Worm (Caenorhabditis elegans) whole organism, L4/young adult: ENCODE data around the gene idpc-2.

Experiments used
- W03F9.2 ChIP-seq: fragments of 150-350 bp; optimal IDR thresholded peaks from 2 replicates; lab custom pipeline; 2014; ENCODE audit warnings: missing biosample characterization, missing genetic modification characterization
- dao-5 ChIP-seq: sonication (generic microtip); optimal IDR thresholded peaks from 2 replicates; lab custom pipeline; 2016; ENCODE audit warnings: missing genotype, missing genetic modification characterization, moderate library complexity, missing compliant biosample characterization
- him-1 ChIP-seq: sonication (generic microtip); optimal IDR thresholded peaks from 2 replicates; lab custom pipeline; 2016; ENCODE audit warnings: missing genotype, missing genetic modification reagents, missing genetic modification characterization, missing compliant biosample characterization

The idpc-2 gene

ce11 chrV:8626406-8626805 is 5.3 kb upstream of the idpc-2 start:
- TF ChIP-seq W03F9.2 (tag; lab: Kevin White, UChicago) (no peak), him-1 (tag; lab: Kevin White, UChicago) (no peak), dao-5 (no peak)

ce11 chrV:8623754-8624153 is 2.6 kb upstream of the idpc-2 start, which contains the start of gene F41E6.17:
Gene F41E6.17, plus strand, starts transcription at chrV:8624101.
- TF ChIP-seq W03F9.2 (tag; lab: Kevin White, UChicago), result no peak
- no peak for TF ChIP-seq dao-5
- TF ChIP-seq him-1 (tag; lab: Kevin White, UChicago), result no peak

DNA sequence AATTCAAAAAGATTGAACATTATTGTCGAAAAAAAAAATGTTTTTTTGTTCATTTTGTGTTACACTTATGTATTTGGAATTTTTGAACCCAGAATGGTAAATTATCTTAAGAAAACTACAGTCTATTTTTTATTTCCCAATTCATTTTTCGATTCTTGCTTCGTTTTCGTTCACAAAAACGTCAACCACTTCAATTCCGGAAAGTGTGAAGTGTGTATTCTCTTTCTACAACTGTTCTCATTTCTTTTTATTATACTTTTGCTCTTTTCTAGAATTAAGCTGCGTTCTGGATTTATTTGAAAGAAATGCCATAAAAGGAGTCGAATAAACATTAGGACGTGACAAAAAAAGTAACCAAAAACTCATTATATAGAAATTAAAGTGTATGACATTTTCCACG is 1.2 kb upstream of the idpc-2 start, which contains the start of gene F41E6.1:
Gene F41E6.1, plus strand, starts transcription at position 301 of the 400 bp plus-strand sequence.
- TF ChIP-seq him-1 (tag; lab: Kevin White, UChicago), result no peak
- TF ChIP-seq W03F9.2 (tag; lab: Kevin White, UChicago), result no peak

DNA sequence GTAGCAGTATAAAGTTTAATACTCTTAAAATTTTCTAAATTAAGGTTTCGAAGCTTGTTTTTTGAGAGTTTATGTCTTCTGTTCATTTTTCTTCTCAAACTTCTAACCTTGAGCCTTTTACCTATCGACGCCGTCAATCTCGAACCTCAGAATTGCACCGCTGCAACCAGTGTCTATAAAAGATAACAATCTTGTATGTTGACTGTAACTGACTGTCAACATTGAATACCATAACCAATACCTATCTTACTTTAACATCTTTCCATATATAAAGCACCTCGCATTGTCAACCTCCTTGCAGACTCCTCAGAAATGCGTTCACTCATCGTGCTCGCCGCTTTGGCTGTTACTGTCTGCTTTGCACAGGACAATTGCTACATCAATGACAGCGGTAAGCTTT is 2.4 kb downstream of the idpc-2 start, which contains the start of gene grd-5:
Gene grd-5, plus strand, starts transcription at position 295 of the 400 bp plus-strand sequence.
- no peak for TF ChIP-seq W03F9.2 (tag; lab: Kevin White, UChicago)
- TF ChIP-seq him-1 (tag; lab: Kevin White, UChicago), result no peak
- TF ChIP-seq dao-5, result no peak

DNA sequence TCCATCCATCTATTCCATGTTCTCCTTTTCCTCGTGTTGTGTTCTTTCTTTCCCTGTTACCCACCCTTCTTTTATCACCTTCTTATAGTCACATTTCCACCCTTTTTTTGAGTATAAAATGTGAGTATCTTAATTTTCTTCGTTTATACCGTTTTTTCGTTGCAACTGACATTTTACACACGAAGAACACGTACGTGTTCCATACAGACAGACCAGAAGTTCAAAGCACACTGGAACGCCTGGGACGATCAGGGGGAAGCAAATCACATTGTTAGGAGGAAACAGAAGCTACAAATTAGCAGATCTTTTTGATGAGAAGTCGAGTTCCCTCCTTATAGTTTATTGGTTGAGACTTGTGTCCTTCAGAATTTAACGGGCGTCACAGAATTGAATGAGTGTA is 5.4 kb downstream of the idpc-2 start:
- TF ChIP-seq dao-5 (no peak), W03F9.2 (tag; lab: Kevin White, UChicago) (no peak), him-1 (tag; lab: Kevin White, UChicago) (no peak)

ce11 chrV:8610633-8611404 is 10.3 kb downstream of the idpc-2 start, which contains the start of gene fip-4:
Gene fip-4, minus strand, starts transcription at chrV:8611268.
- TF ChIP-seq W03F9.2 (tag; lab: Kevin White, UChicago) (no peak), dao-5 (no peak), him-1 (tag; lab: Kevin White, UChicago) (no peak)

DNA sequence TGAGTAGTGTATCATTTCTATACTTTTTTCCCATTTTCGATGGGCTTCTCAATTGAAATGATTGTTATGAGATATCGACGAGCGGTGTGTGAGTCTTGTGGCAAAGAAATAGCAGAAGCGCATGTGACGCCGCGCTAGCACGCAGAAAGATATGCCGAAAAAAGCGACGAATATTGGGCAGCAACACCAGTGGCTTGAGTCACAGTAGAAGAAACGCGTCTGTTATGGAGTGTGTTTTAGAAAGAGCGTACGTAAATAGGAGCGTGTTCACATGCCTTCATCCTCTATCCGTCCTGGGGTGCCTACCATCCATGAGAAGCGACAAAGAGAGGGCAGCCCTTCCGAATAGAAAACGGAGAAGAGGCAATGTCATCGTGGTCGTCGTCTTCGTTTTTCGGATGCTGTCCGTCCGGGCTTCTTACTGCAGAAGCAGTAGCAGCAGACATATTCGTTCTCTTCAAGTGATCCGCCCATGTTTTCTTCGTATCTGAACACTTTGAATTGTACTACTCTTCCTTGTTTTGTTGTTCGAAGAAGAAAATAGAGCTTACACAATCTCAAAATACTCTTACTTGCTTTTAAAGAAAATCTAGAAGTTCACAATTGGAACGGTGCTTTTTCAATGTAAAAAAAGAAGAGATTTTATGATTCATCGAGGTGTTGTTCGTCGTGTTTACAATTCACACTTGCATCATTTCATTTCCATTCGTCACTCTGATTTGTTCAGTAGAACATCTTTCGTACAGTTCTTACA is 11.2 kb downstream of the idpc-2 start:
- no peak for TF ChIP-seq him-1 (tag; lab: Kevin White, UChicago)

DNA sequence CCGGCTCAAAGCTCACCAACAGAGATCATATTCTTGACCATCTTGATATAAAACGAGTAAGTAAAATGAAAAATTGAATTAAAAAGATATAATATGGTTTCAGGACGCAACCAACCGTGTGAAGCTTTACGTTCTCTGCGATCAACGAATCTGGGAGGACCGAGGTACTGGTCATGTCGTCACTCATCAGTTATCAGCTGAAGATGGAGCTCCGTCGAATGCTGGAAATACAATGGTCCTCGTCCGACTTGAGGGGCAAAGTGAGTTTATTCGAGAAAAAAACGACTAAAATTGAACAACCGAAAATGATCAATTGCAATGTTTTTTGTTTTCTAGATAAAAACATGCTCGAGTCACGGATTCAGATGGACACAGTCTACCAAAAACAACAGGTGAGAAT is 12.6 kb downstream of the idpc-2 start:
- no peak for TF ChIP-seq dao-5

DNA sequence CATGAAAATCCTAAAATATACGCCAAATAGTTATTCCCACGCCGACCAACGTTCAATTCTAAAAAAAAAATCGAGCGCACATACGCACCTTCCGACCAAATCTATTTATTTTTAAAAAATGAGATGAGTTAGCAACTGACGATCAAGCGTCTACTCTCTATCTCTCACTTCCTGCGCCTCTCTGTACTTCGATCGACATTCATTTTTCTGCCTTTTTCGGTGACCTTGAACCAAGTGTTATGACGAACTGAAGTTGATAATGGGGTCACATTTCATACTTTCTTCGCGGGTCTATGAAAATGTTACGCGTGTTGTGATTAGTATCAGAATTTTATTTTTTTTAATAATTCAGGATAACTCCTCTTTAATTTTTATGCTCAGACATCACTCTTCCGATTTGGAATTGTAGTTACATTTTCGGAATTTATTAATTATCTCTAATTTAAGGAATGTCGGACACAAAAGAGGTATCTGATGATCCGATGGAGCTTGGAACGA is 13.7 kb downstream of the idpc-2 start, which contains the start of gene smk-1:
Gene smk-1, plus strand, starts transcription at position 448 of the 498 bp plus-strand sequence.
- TF ChIP-seq him-1 (tag; lab: Kevin White, UChicago) (no peak), W03F9.2 (tag; lab: Kevin White, UChicago) (no peak), dao-5 (no peak)

DNA sequence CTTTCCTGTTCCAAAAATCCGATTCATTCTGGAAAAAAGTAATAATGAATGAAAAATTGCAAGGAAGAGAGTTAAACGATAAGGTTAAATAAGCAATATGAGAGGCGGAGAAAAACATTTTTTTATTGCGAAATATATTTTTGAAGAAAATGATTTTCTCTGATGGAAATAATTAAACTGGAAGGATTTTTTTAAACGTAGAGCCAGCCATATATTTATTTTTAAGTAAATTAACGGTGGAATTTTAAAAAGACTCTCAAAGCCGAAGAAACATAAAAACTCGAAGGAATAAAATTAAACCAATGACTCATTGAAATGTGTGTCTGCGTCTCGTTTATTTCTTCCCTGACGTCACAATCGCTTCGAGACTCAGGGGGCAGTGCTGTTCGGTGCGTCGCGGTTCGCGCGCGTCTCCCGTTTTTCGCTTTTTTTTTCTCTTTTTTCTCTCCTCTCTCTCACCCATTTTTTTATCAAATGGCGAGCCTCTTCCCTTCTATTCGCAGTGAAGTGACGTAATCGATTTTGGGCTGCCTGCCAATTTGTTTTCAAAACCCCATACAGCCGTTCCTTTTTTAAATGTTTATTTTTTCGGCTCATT is 14.9 kb downstream of the idpc-2 start, which contains the start of gene vps-60:
Gene vps-60, minus strand, starts transcription at position 30 of the 598 bp plus-strand sequence.
- TF ChIP-seq dao-5, result no peak
- peak; percentile 94 for TF ChIP-seq W03F9.2 (tag; lab: Kevin White, UChicago)
- peak; percentile 81 for TF ChIP-seq him-1 (tag; lab: Kevin White, UChicago)

DNA sequence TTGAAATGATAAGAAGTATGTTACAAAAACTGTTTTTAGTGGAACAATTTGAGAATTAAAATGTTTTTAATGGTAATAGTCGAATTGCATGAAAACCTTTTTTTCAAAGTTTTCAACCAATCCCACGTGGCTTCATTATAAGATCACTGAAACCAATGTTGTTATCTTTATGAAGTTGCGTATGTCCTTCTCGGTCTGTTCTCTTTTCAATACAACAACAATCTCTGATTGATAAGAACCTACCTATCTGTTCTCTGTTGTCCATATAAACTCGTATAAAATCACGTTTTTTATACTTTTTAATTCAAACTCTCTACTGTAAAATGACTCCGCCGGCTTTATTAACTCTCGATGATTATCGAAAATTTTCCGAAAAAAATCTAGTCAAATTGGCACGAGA is 17.8 kb downstream of the idpc-2 start, which contains the start of gene F41E6.5:
Gene F41E6.5, plus strand, starts transcription at position 209 of the 400 bp plus-strand sequence.
- no peak for TF ChIP-seq W03F9.2 (tag; lab: Kevin White, UChicago)
- TF ChIP-seq him-1 (tag; lab: Kevin White, UChicago), result no peak
- TF ChIP-seq dao-5, result no peak

ce11 chrV:8602638-8603037 is 18.5 kb downstream of the idpc-2 start, which contains the start of gene F41E6.15:
Gene F41E6.15, minus strand, starts transcription at chrV:8602738.
- TF ChIP-seq dao-5, result no peak
- TF ChIP-seq W03F9.2 (tag; lab: Kevin White, UChicago), result no peak
- no peak for TF ChIP-seq him-1 (tag; lab: Kevin White, UChicago)

ce11 chrV:8601420-8601819 is 19.7 kb downstream of the idpc-2 start, which contains the start of gene F41E6.8:
Gene F41E6.8, minus strand, starts transcription at chrV:8601520.
- no peak for TF ChIP-seq dao-5
